Worm (Caenorhabditis elegans) whole organism, young adult: ENCODE results near the gene spp-20.

Experiments used
- B0019.2 ChIP-seq: fragments of 200-800 bp; sonication (Bioruptor generic); conservative IDR thresholded peaks from 2 replicates; pipeline ENCODE4 v1.3.6; 2022; ENCODE audit warnings: missing genetic modification reagents, missing genetic modification characterization, missing compliant biosample characterization
- B0035.1 ChIP-seq: sonication (generic microtip); optimal IDR thresholded peaks from 2 replicates; lab custom pipeline; 2016; ENCODE audit warnings: missing genetic modification characterization, mild to moderate bottlenecking, missing compliant biosample characterization, missing genotype, missing genetic modification reagents
- B0336.3 ChIP-seq: fragments of 200-800 bp; sonication (Bioruptor generic); IDR thresholded peaks from 2 replicates; pipeline ENCODE4 v1.3.6; 2022; ENCODE audit warnings: missing genetic modification characterization, missing compliant biosample characterization
- F10E7.11 ChIP-seq: sonication (generic microtip); optimal IDR thresholded peaks from 2 replicates; lab custom pipeline; 2017; ENCODE audit warnings: mild to moderate bottlenecking, missing genetic modification characterization, moderate library complexity, missing compliant biosample characterization
- F22D6.2 ChIP-seq: sonication (generic microtip); optimal IDR thresholded peaks from 2 replicates; lab custom pipeline; 2016; ENCODE audit warnings: mild to moderate bottlenecking, missing genetic modification characterization, missing compliant biosample characterization
- F49E8.2 ChIP-seq: sonication (generic microtip); optimal IDR thresholded peaks from 3 replicates; lab custom pipeline; 2017; ENCODE audit warnings: missing genetic modification characterization, mild to moderate bottlenecking, missing compliant biosample characterization, antibody characterized with exemption, moderate library complexity; ENCODE audit not compliant: insufficient read depth
- F52B5.7 ChIP-seq: sonication (generic microtip); optimal IDR thresholded peaks from 2 replicates; lab custom pipeline; 2016; ENCODE audit warnings: mild to moderate bottlenecking, missing genetic modification characterization, missing compliant biosample characterization
- K11D2.4 ChIP-seq: fragments of 200-800 bp; sonication (Bioruptor generic); IDR thresholded peaks from 2 replicates; pipeline ENCODE4 v1.3.6; 2022; ENCODE audit warnings: missing genetic modification reagents, missing genetic modification characterization, missing compliant biosample characterization
- K12H6.12 ChIP-seq: fragments of 200-800 bp; sonication (Bioruptor generic); optimal IDR thresholded peaks from 2 replicates; lab custom pipeline; 2018; ENCODE audit warnings: mild to moderate bottlenecking, missing genetic modification characterization, missing compliant biosample characterization
- Y53F4B.3 ChIP-seq: fragments of 200-800 bp; sonication (Bioruptor generic); IDR thresholded peaks from 2 replicates; pipeline ENCODE4 v1.3.6; 2022; ENCODE audit warnings: missing genetic modification reagents, missing genetic modification characterization, missing compliant biosample characterization
- Y56A3A.18 ChIP-seq: fragments of 200-800 bp; sonication (Bioruptor generic); IDR thresholded peaks from 2 replicates; pipeline ENCODE4 v1.3.6; 2022; ENCODE audit warnings: missing genetic modification reagents, missing genetic modification characterization, missing compliant biosample characterization
- Y67H2A.10 ChIP-seq: fragments of 200-800 bp; sonication (Bioruptor generic); conservative IDR thresholded peaks from 2 replicates; pipeline ENCODE4 v1.3.6; 2022; ENCODE audit warnings: missing genetic modification reagents, missing genetic modification characterization, missing compliant biosample characterization
- Y95B8A.8 ChIP-seq: fragments of 200-800 bp; sonication (Bioruptor generic); IDR thresholded peaks from 2 replicates; pipeline ENCODE4 v1.3.6; 2022; ENCODE audit warnings: missing genetic modification reagents, missing genetic modification characterization, missing compliant biosample characterization
- akir-1 ChIP-seq: fragments of 200-800 bp; sonication (Bioruptor generic); optimal IDR thresholded peaks from 2 replicates; lab custom pipeline; 2018; ENCODE audit warnings: mild to moderate bottlenecking, missing genetic modification characterization, moderate library complexity, missing compliant biosample characterization
- athp-1 ChIP-seq: sonication (generic microtip); optimal IDR thresholded peaks from 2 replicates; lab custom pipeline; 2017; ENCODE audit warnings: mild to moderate bottlenecking, missing genetic modification characterization, missing compliant biosample characterization
- bed-2 ChIP-seq: fragments of 200-800 bp; sonication (Bioruptor generic); IDR thresholded peaks from 2 replicates; pipeline ENCODE4 v1.3.6; 2022; ENCODE audit warnings: missing genetic modification reagents, missing genetic modification characterization, missing compliant biosample characterization
- cebp-1 ChIP-seq, 2 experiments: fragments of 200-800 bp in 1 of 2; sonication (Bioruptor generic) in 1 of 2; sonication (generic microtip) in 1 of 2; IDR thresholded peaks in 1 of 2; optimal IDR thresholded peaks in 1 of 2; 2 replicates each; pipeline versions ENCODE4 v1.3.6 to Lab custom; 2017 to 2022; ENCODE audit warnings: missing compliant biosample characterization in 2 of 2, missing genetic modification characterization in 2 of 2, mild to moderate bottlenecking in 1 of 2, missing genetic modification reagents in 1 of 2, moderate library complexity in 1 of 2
- cebp-2 ChIP-seq: fragments of 200-800 bp; sonication (Bioruptor generic); IDR thresholded peaks from 2 replicates; pipeline ENCODE4 v1.3.6; 2022; ENCODE audit warnings: missing genetic modification characterization, missing compliant biosample characterization
- ceh-100 ChIP-seq: fragments of 200-800 bp; sonication (Bioruptor generic); IDR thresholded peaks from 2 replicates; pipeline ENCODE4 v1.3.6; 2022; ENCODE audit warnings: missing genetic modification reagents, missing genetic modification characterization, missing compliant biosample characterization
- ceh-27 ChIP-seq: fragments of 200-800 bp; sonication (Bioruptor generic); optimal IDR thresholded peaks from 2 replicates; lab custom pipeline; 2018; ENCODE audit warnings: mild to moderate bottlenecking, missing genetic modification characterization, moderate library complexity, missing compliant biosample characterization
- dpff-1 ChIP-seq: sonication (generic microtip); optimal IDR thresholded peaks from 2 replicates; lab custom pipeline; 2017; ENCODE audit warnings: mild to moderate bottlenecking, missing genetic modification characterization, missing compliant biosample characterization
- fkh-3 ChIP-seq: sonication (generic microtip); optimal IDR thresholded peaks from 2 replicates; lab custom pipeline; 2016; ENCODE audit warnings: mild to moderate bottlenecking, missing genetic modification characterization, missing compliant biosample characterization
- gei-17 ChIP-seq: fragments of 200-800 bp; sonication (Bioruptor generic); optimal IDR thresholded peaks from 2 replicates; lab custom pipeline; 2018; ENCODE audit warnings: mild to moderate bottlenecking, missing genetic modification characterization, missing compliant biosample characterization
- him-1 ChIP-seq: sonication (generic microtip); optimal IDR thresholded peaks from 2 replicates; lab custom pipeline; 2016; ENCODE audit warnings: missing genotype, missing genetic modification reagents, missing genetic modification characterization, missing compliant biosample characterization
- hlh-12 ChIP-seq: sonication (generic microtip); optimal IDR thresholded peaks from 2 replicates; lab custom pipeline; 2016; ENCODE audit warnings: missing genetic modification characterization, missing compliant biosample characterization
- hmg-20 ChIP-seq: fragments of 200-800 bp; sonication (Bioruptor generic); IDR thresholded peaks from 2 replicates; pipeline ENCODE4 v1.3.6; 2022; ENCODE audit warnings: missing genetic modification reagents, missing genetic modification characterization, missing compliant biosample characterization
- let-526 ChIP-seq: fragments of 200-800 bp; sonication (Bioruptor generic); IDR thresholded peaks from 2 replicates; pipeline ENCODE4 v1.3.6; 2022; ENCODE audit warnings: missing genetic modification reagents, missing genetic modification characterization, missing compliant biosample characterization
- let-607 ChIP-seq, 2 experiments: fragments of 200-800 bp in 1 of 2; sonication (Bioruptor generic) in 1 of 2; sonication (generic microtip) in 1 of 2; optimal IDR thresholded peaks; 2 replicates each; lab custom pipeline; 2016 to 2018; ENCODE audit warnings: mild to moderate bottlenecking in 2 of 2, missing compliant biosample characterization in 2 of 2, missing genetic modification characterization in 2 of 2, moderate library complexity in 2 of 2, missing genotype in 1 of 2
- lin-26 ChIP-seq: fragments of 200-800 bp; sonication (Bioruptor generic); IDR thresholded peaks from 2 replicates; pipeline ENCODE4 v1.3.6; 2022; ENCODE audit warnings: missing genetic modification reagents, missing genetic modification characterization, missing compliant biosample characterization
- lin-54 ChIP-seq: fragments of 200-800 bp; sonication (Bioruptor generic); optimal IDR thresholded peaks from 2 replicates; lab custom pipeline; 2018; ENCODE audit warnings: mild to moderate bottlenecking, missing genetic modification characterization, missing compliant biosample characterization
- lir-1 ChIP-seq: fragments of 200-800 bp; sonication (Bioruptor generic); conservative IDR thresholded peaks from 2 replicates; pipeline ENCODE4 v1.3.6; 2022; ENCODE audit warnings: missing genetic modification reagents, missing genetic modification characterization, missing compliant biosample characterization
- lsl-1 ChIP-seq: fragments of 200-800 bp; sonication (Bioruptor generic); optimal IDR thresholded peaks from 2 replicates; lab custom pipeline; 2018; ENCODE audit warnings: mild to moderate bottlenecking, missing genetic modification characterization, moderate library complexity, missing compliant biosample characterization
- madf-3 ChIP-seq: fragments of 200-800 bp; sonication (Bioruptor generic); IDR thresholded peaks from 2 replicates; pipeline ENCODE4 v1.3.6; 2022; ENCODE audit warnings: missing genetic modification reagents, missing genetic modification characterization, missing compliant biosample characterization
- nhr-120 ChIP-seq: fragments of 200-800 bp; sonication (Bioruptor generic); IDR thresholded peaks from 2 replicates; pipeline ENCODE4 v1.3.6; 2022; ENCODE audit warnings: missing genetic modification characterization, missing compliant biosample characterization
- nhr-90 ChIP-seq: sonication (generic microtip); optimal IDR thresholded peaks from 2 replicates; lab custom pipeline; 2016; ENCODE audit warnings: missing genotype, mild to moderate bottlenecking, missing genetic modification characterization, missing compliant biosample characterization
- pha-4 ChIP-seq: fragments of 150-350 bp; sonication (generic microtip); optimal IDR thresholded peaks from 2 replicates; lab custom pipeline; 2014; ENCODE audit warnings: missing biosample characterization, missing genetic modification reagents, missing genetic modification characterization
- rpc-1 ChIP-seq, 2 experiments: fragments of 150-350 bp in 1 of 2; sonication (generic microtip) in 1 of 2; optimal IDR thresholded peaks; 2 replicates each; lab custom pipeline; 2014 to 2018; ENCODE audit warnings: missing biosample characterization in 1 of 2, missing genetic modification characterization in 1 of 2, missing genetic modification reagents in 1 of 2, missing genotype in 1 of 2
- sea-2 ChIP-seq: fragments of 200-800 bp; sonication (Bioruptor generic); IDR thresholded peaks from 2 replicates; pipeline ENCODE4 v1.3.6; 2022; ENCODE audit warnings: missing genetic modification characterization, missing compliant biosample characterization
- sptf-2 ChIP-seq: fragments of 200-800 bp; sonication (Bioruptor generic); optimal IDR thresholded peaks from 2 replicates; lab custom pipeline; 2018; ENCODE audit warnings: mild to moderate bottlenecking, missing genetic modification characterization, missing compliant biosample characterization
- tbp1 ChIP-seq: fragments of 200-800 bp; sonication (Bioruptor generic); optimal IDR thresholded peaks from 2 replicates; lab custom pipeline; 2018; ENCODE audit warnings: mild to moderate bottlenecking, missing genetic modification characterization, missing compliant biosample characterization
- unc-130 ChIP-seq: sonication (generic microtip); optimal IDR thresholded peaks from 2 replicates; lab custom pipeline; 2016; ENCODE audit warnings: missing genetic modification reagents, missing genetic modification characterization, missing compliant biosample characterization
- unc-62 ChIP-seq: fragments of 150-350 bp; optimal IDR thresholded peaks from 2 replicates; lab custom pipeline; 2014; ENCODE audit warnings: missing biosample characterization, missing genetic modification reagents, missing genetic modification characterization
- ztf-18 ChIP-seq: sonication (generic microtip); optimal IDR thresholded peaks from 2 replicates; lab custom pipeline; 2016; ENCODE audit warnings: missing genotype, mild to moderate bottlenecking, missing genetic modification characterization, missing compliant biosample characterization
- ztf-22 ChIP-seq: fragments of 200-800 bp; sonication (Bioruptor generic); optimal IDR thresholded peaks from 2 replicates; lab custom pipeline; 2018; ENCODE audit warnings: mild to moderate bottlenecking, missing genetic modification characterization, moderate library complexity, missing compliant biosample characterization
- ztf-25 ChIP-seq: fragments of 200-800 bp; sonication (Bioruptor generic); IDR thresholded peaks from 2 replicates; pipeline ENCODE4 v1.3.6; 2022; ENCODE audit warnings: missing genetic modification reagents, missing genetic modification characterization, missing compliant biosample characterization
- ztf-28 ChIP-seq: fragments of 200-800 bp; sonication (Bioruptor generic); IDR thresholded peaks from 2 replicates; pipeline ENCODE4 v1.3.6; 2022; ENCODE audit warnings: missing genetic modification reagents, missing genetic modification characterization, missing compliant biosample characterization
- ztf-3 ChIP-seq: fragments of 200-800 bp; sonication (Bioruptor generic); optimal IDR thresholded peaks from 2 replicates; lab custom pipeline; 2018; ENCODE audit warnings: mild to moderate bottlenecking, missing genetic modification characterization, missing compliant biosample characterization
- ztf-6 ChIP-seq: fragments of 200-800 bp; sonication (Bioruptor generic); IDR thresholded peaks from 2 replicates; pipeline ENCODE4 v1.3.6; 2022; ENCODE audit warnings: missing genetic modification reagents, missing genetic modification characterization, missing compliant biosample characterization

Gene spp-20

ce11 chrV:6559585-6559984 is 1.6 kb upstream of the spp-20 start:
- no peak for TF ChIP-seq lin-54 (GFP tag; lab: Kevin White, UChicago)
- peak; percentile 67 for TF ChIP-seq ztf-18
- peak; percentile 89 for TF ChIP-seq nhr-90 (tag; lab: Kevin White, UChicago)
- no peak for TF ChIP-seq ztf-22
- TF ChIP-seq lin-26, result peak; percentile 94
- peak; percentile 22 for TF ChIP-seq unc-130 (GFP tag; lab: Kevin White, UChicago)
- TF ChIP-seq akir-1, result no peak
- no peak for TF ChIP-seq nhr-120 (GFP tag; lab: Robert Waterston, UW)
- peak; percentile 49; the same call in 1 of the 2 replicates for TF ChIP-seq ceh-100 (GFP tag; lab: Robert Waterston, UW)
- TF ChIP-seq ztf-25, result peak; percentile 78; the same call in 1 of the 2 replicates
- 0 out of 2 replicates have a peak, but pooled peaks have one; percentile 45 for TF ChIP-seq cebp-1 (GFP tag; IDR thresholded peaks at IDR 0.05; lab: Robert Waterston, UW)
- TF ChIP-seq cebp-1 (tag; optimal IDR thresholded peaks at IDR 0.05; lab: Kevin White, UChicago), result no peak
- peak; percentile 25; the same call in 1 of the 2 replicates for TF ChIP-seq B0019.2 (GFP tag; lab: Robert Waterston, UW)
- TF ChIP-seq madf-3 (GFP tag; lab: Robert Waterston, UW), result no peak
- no peak for TF ChIP-seq ztf-3 (GFP tag; lab: Kevin White, UChicago)
- TF ChIP-seq Y53F4B.3 (GFP tag; lab: Robert Waterston, UW), result no peak
- no peak for TF ChIP-seq dpff-1 (tag; lab: Kevin White, UChicago)
- no peak for TF ChIP-seq gei-17 (GFP tag; lab: Kevin White, UChicago)
- TF ChIP-seq F49E8.2, result no peak
- no peak for TF ChIP-seq F22D6.2 (tag; lab: Kevin White, UChicago)
- TF ChIP-seq K12H6.12, result no peak
- TF ChIP-seq lsl-1 (GFP tag; lab: Kevin White, UChicago), result peak; percentile 43
- TF ChIP-seq sea-2, result no peak
- peak; percentile 87 for TF ChIP-seq tbp1 (GFP tag; lab: Kevin White, UChicago)
- TF ChIP-seq K11D2.4 (GFP tag; lab: Robert Waterston, UW), result no peak
- 0 out of 2 replicates have a peak, but pooled peaks have one; percentile 19 for TF ChIP-seq Y67H2A.10
- TF ChIP-seq athp-1 (tag; lab: Kevin White, UChicago), result peak; percentile 74
- TF ChIP-seq fkh-3, result peak; percentile 70
- peak; percentile 31 for TF ChIP-seq B0035.1
- no peak for TF ChIP-seq pha-4 (tag; lab: Kevin White, UChicago)
- TF ChIP-seq ztf-6 (GFP tag; lab: Robert Waterston, UW), result no peak
- no peak for TF ChIP-seq hlh-12
- no peak for TF ChIP-seq bed-2 (GFP tag; lab: Robert Waterston, UW)
- TF ChIP-seq sptf-2 (GFP tag; lab: Kevin White, UChicago), result peak; percentile 90
- TF ChIP-seq ztf-28 (GFP tag; lab: Robert Waterston, UW), result no peak
- no peak for TF ChIP-seq unc-62 (GFP tag; lab: Kevin White, UChicago)
- TF ChIP-seq Y95B8A.8 (GFP tag; lab: Robert Waterston, UW), result 0 out of 2 replicates have a peak, but pooled peaks have one; percentile 37
- no peak for TF ChIP-seq ceh-27
- no peak for TF ChIP-seq hmg-20 (GFP tag; lab: Robert Waterston, UW)
- TF ChIP-seq let-607 (tag; optimal IDR thresholded peaks at IDR 0.05; lab: Kevin White, UChicago), result peak; percentile 10 to 16
- TF ChIP-seq Y56A3A.18, result 0 out of 2 replicates have a peak, but pooled peaks have one; percentile 24
- TF ChIP-seq him-1, result peak; percentile 71
- TF ChIP-seq F10E7.11 (tag; lab: Kevin White, UChicago), result no peak
- 0 out of 2 replicates have a peak, but pooled peaks have one; percentile 42 for TF ChIP-seq cebp-2
- no peak for TF ChIP-seq let-526
- no peak for TF ChIP-seq lir-1 (GFP tag; lab: Robert Waterston, UW)
- no peak for TF ChIP-seq F52B5.7 (tag; lab: Kevin White, UChicago)
- no peak for TF ChIP-seq B0336.3 (GFP tag; lab: Robert Waterston, UW)
- peak; percentile 86 for TF ChIP-seq rpc-1 (optimal IDR thresholded peaks at IDR 0.05; lab: Kevin White, UChicago)
- TF ChIP-seq rpc-1 (tag; optimal IDR thresholded peaks at IDR 0.05; lab: Kevin White, UChicago), result peak; percentile 92
